Worm (Caenorhabditis elegans) whole organism, L2 larva: ENCODE data around the gene H10D18.5.

Experiments used
- crh-2 ChIP-seq: sonication (generic microtip); optimal IDR thresholded peaks from 2 replicates; lab custom pipeline; 2017; ENCODE audit warnings: missing biosample characterization, missing genetic modification characterization
- ztf-4 ChIP-seq: fragments of 150-350 bp; optimal IDR thresholded peaks from 2 replicates; lab custom pipeline; 2014; ENCODE audit warnings: missing biosample characterization, missing genetic modification characterization

ce11 chrV:3865273-3865672, 33.8 kb upstream of the H10D18.5 start:
- TF ChIP-seq crh-2 (tag; lab: Kevin White, UChicago) = no peak
- no peak for TF ChIP-seq ztf-4 (tag; lab: Kevin White, UChicago)
